Worm (Caenorhabditis elegans): ENCODE results near the gene lrr-1.
A peak's percentile ranks its signal among the peaks of the same experiment; 100 is the strongest.

lrr-1 gene

ce11 chrII:5020513-5021081 lies 15.6 kb downstream of the lrr-1 start:
- no peak for TF ChIP-seq ceh-31 (tag; optimal IDR thresholded peaks at IDR 0.05)
- TF ChIP-seq elt-2 (tag; optimal IDR thresholded peaks at IDR 0.05): peak; percentile 74

ce11 chrII:5019389-5020108 lies 16.7 kb downstream of the lrr-1 start:
- no peak for TF ChIP-seq ceh-22 (tag; optimal IDR thresholded peaks at IDR 0.05)
- TF ChIP-seq elt-2 (tag; optimal IDR thresholded peaks at IDR 0.05): peak; percentile 93

ce11 chrII:5018578-5018977 lies 17.7 kb downstream of the lrr-1 start:
- TF ChIP-seq tbx-7 (tag; optimal IDR thresholded peaks at IDR 0.05) (no peak), pros-1 (tag; optimal IDR thresholded peaks at IDR 0.05) (no peak), ceh-34 (tag; optimal IDR thresholded peaks at IDR 0.05) (no peak), dmd-4 (tag; optimal IDR thresholded peaks at IDR 0.05; ENCODE audit: borderline replicate concordance) (no peak), unc-55 (GFP tag; optimal IDR thresholded peaks at IDR 0.05) (no peak), hlh-8 (tag; optimal IDR thresholded peaks at IDR 0.05) (no peak), ceh-6 (GFP tag; optimal IDR thresholded peaks at IDR 0.05) (no peak), fkh-10 (GFP tag; optimal IDR thresholded peaks at IDR 0.05) (no peak), pha-4 (tag; optimal IDR thresholded peaks at IDR 0.05) (no peak), mec-3 (tag; optimal IDR thresholded peaks at IDR 0.05; ENCODE audit: borderline replicate concordance) (no peak), che-1 (tag; optimal IDR thresholded peaks at IDR 0.05) (no peak), dve-1 (tag; optimal IDR thresholded peaks at IDR 0.05) (no peak), pat-9 (tag; optimal IDR thresholded peaks at IDR 0.05) (no peak)

- no peak for TF ChIP-seq nhr-11 (tag; optimal IDR thresholded peaks at IDR 0.05)
- no peak for TF ChIP-seq pha-4 (tag; optimal IDR thresholded peaks at IDR 0.05)
- peak; percentile 79 for TF ChIP-seq ceh-31 (tag; optimal IDR thresholded peaks at IDR 0.05)
- TF ChIP-seq ceh-24 (tag; optimal IDR thresholded peaks at IDR 0.05): no peak
- TF ChIP-seq sox-4 (tag; optimal IDR thresholded peaks at IDR 0.05): peak; percentile 47
- TF ChIP-seq ceh-18 (tag; optimal IDR thresholded peaks at IDR 0.05): peak; percentile 47
- TF ChIP-seq unc-86 (tag; optimal IDR thresholded peaks at IDR 0.05): no peak
- peak; percentile 25 for TF ChIP-seq F13H6.1 (tag; optimal IDR thresholded peaks at IDR 0.05)
- TF ChIP-seq ceh-34 (tag; optimal IDR thresholded peaks at IDR 0.05): peak; percentile 27
- peak; percentile 55 for TF ChIP-seq ceh-48 (tag; optimal IDR thresholded peaks at IDR 0.05)
- TF ChIP-seq unc-42 (tag; optimal IDR thresholded peaks at IDR 0.05): peak; percentile 80
- peak; percentile 54 for TF ChIP-seq tbx-2 (tag; optimal IDR thresholded peaks at IDR 0.05)
- peak; percentile 31 for TF ChIP-seq ceh-14 (tag; optimal IDR thresholded peaks at IDR 0.05)
- peak; percentile 20 for TF ChIP-seq ets-4 (tag; optimal IDR thresholded peaks at IDR 0.05)
- peak; percentile 24 for TF ChIP-seq C08G9.2 (tag; optimal IDR thresholded peaks at IDR 0.05)
- peak; percentile 36 for TF ChIP-seq madf-2 (tag; optimal IDR thresholded peaks at IDR 0.05)
- TF ChIP-seq hlh-6 (tag; optimal IDR thresholded peaks at IDR 0.05): peak; percentile 16
- TF ChIP-seq nfya-1 (tag; optimal IDR thresholded peaks at IDR 0.05): peak; percentile 69
Observed at ce11 chrII:5016977-5017585, 19.2 kb downstream of the lrr-1 start.

ce11 chrII:5016144-5016543 lies 20.1 kb downstream of the lrr-1 start:
- TF ChIP-seq ceh-22 (tag; optimal IDR thresholded peaks at IDR 0.05): no peak
- TF ChIP-seq hlh-15 (tag; optimal IDR thresholded peaks at IDR 0.05): no peak
- TF ChIP-seq unc-42 (tag; optimal IDR thresholded peaks at IDR 0.05): no peak
- no peak for TF ChIP-seq ceh-34 (tag; optimal IDR thresholded peaks at IDR 0.05)
- TF ChIP-seq sox-4 (tag; optimal IDR thresholded peaks at IDR 0.05): no peak
- TF ChIP-seq madf-2 (tag; optimal IDR thresholded peaks at IDR 0.05): no peak
- no peak for TF ChIP-seq tbx-2 (tag; optimal IDR thresholded peaks at IDR 0.05)
- no peak for TF ChIP-seq ahr-1 (tag; optimal IDR thresholded peaks at IDR 0.05)
- TF ChIP-seq fax-1 (tag; optimal IDR thresholded peaks at IDR 0.05): no peak
- TF ChIP-seq hlh-30 (tag; optimal IDR thresholded peaks at IDR 0.05; ENCODE audit: insufficient read depth): no peak

All from whole organism, late embryonic.